Fruit fly (Drosophila melanogaster) whole organism, adult: ENCODE measurements around the gene CG11560.

Experiments
- CG11617 ChIP-seq: fragments of 200-800 bp; sonication (Bioruptor generic); optimal IDR thresholded peaks from 2 replicates; lab custom pipeline; 2017; ENCODE audit warnings: mild to moderate bottlenecking, missing biosample characterization, missing genetic modification reagents, missing genetic modification characterization
- CG5204 ChIP-seq: fragments of 200-800 bp; sonication (Bioruptor generic); optimal IDR thresholded peaks from 2 replicates; lab custom pipeline; 2016; ENCODE audit warnings: missing biosample characterization, missing genetic modification characterization
- CG7045 ChIP-seq: fragments of 200-800 bp; sonication (Bioruptor generic); optimal IDR thresholded peaks from 2 replicates; lab custom pipeline; 2017; ENCODE audit warnings: missing biosample characterization, mild to moderate bottlenecking, missing genetic modification characterization
- CG7101 ChIP-seq: fragments of 200-800 bp; sonication (Bioruptor generic); optimal IDR thresholded peaks from 2 replicates; lab custom pipeline; 2018; ENCODE audit warnings: missing biosample characterization, mild to moderate bottlenecking, missing genetic modification characterization, moderate library complexity
- Crg-1 ChIP-seq: fragments of 200-800 bp; sonication (Bioruptor generic); optimal IDR thresholded peaks from 2 replicates; lab custom pipeline; 2016; ENCODE audit warnings: missing biosample characterization, missing genetic modification characterization
- Hr96 ChIP-seq: fragments of 200-800 bp; sonication (Bioruptor generic); optimal IDR thresholded peaks from 2 replicates; lab custom pipeline; 2016; ENCODE audit warnings: missing biosample characterization, missing genetic modification characterization
- cnc ChIP-seq, 2 experiments: fragments of >200 bp; optimal IDR thresholded peaks; 2 replicates each; lab custom pipeline; 2017
- kay ChIP-seq: fragments of 200-800 bp; sonication (Bioruptor generic); peaks from one replicate; lab custom pipeline; 2016; ENCODE audit warnings: missing biosample characterization, missing genetic modification characterization, borderline replicate concordance
- pad ChIP-seq: fragments of 200-800 bp; sonication (Bioruptor generic); optimal IDR thresholded peaks from 3 replicates; lab custom pipeline; 2017; ENCODE audit warnings: missing biosample characterization, missing genetic modification characterization, mild to moderate bottlenecking, moderate library complexity, missing genetic modification reagents

dm6 chr3L:12073076-12073475 is 46.7 kb upstream of the CG11560 start:
- TF ChIP-seq CG11617 (no peak), CG5204 (GFP tag; lab: Kevin White, UChicago) (no peak), kay (GFP tag; lab: Kevin White, UChicago) (no peak), Crg-1 (GFP tag; lab: Kevin White, UChicago) (no peak), Hr96 (GFP tag; lab: Kevin White, UChicago) (no peak), cnc (optimal IDR thresholded peaks at IDR 0.05; lab: Kevin White, UChicago) (no peak), CG7045 (GFP tag; lab: Kevin White, UChicago) (no peak), CG7101 (tag; lab: Kevin White, UChicago) (no peak), pad (GFP tag; lab: Kevin White, UChicago) (no peak)
